Worm (Caenorhabditis elegans) whole organism, L4 larva: Measurements from ENCODE around the gene F10E7.9.

Experiments used
- D1046.2 ChIP-seq: fragments of 200-800 bp; sonication (Bioruptor generic); IDR thresholded peaks from 2 replicates; pipeline ENCODE4 v1.3.6; 2022; ENCODE audit warnings: missing genetic modification characterization, missing compliant biosample characterization
- F37D6.2 ChIP-seq: sonication (generic microtip); optimal IDR thresholded peaks from 2 replicates; lab custom pipeline; 2016; ENCODE audit warnings: mild to moderate bottlenecking, missing genetic modification characterization, missing compliant biosample characterization
- R02D3.7 ChIP-seq: fragments of 150-350 bp; sonication (generic microtip); optimal IDR thresholded peaks from 3 replicates; lab custom pipeline; 2014; ENCODE audit warnings: missing biosample characterization, missing genetic modification characterization
- Y48G9A.11 ChIP-seq: fragments of 200-800 bp; sonication (Bioruptor generic); IDR thresholded peaks from 2 replicates; pipeline ENCODE4 v1.3.6; 2022; ENCODE audit warnings: missing genetic modification reagents, missing genetic modification characterization, missing compliant biosample characterization
- Y75B8A.6 ChIP-seq: fragments of 200-800 bp; sonication (Bioruptor generic); IDR thresholded peaks from 2 replicates; pipeline ENCODE4 v1.3.6; 2022; ENCODE audit warnings: missing genetic modification reagents, missing genetic modification characterization, missing compliant biosample characterization
- aly-2 ChIP-seq: sonication (generic microtip); optimal IDR thresholded peaks from 2 replicates; lab custom pipeline; 2018; ENCODE audit warnings: missing biosample characterization, missing genetic modification characterization
- arid-1 ChIP-seq: fragments of 200-800 bp; sonication (Bioruptor generic); conservative IDR thresholded peaks from 2 replicates; pipeline ENCODE4 v1.3.6; 2022; ENCODE audit warnings: missing genetic modification reagents, missing genetic modification characterization, missing compliant biosample characterization
- ceh-44 ChIP-seq: fragments of 200-800 bp; sonication (Bioruptor generic); IDR thresholded peaks from 2 replicates; pipeline ENCODE4 v1.3.6; 2022; ENCODE audit warnings: missing genetic modification reagents, missing genetic modification characterization, missing compliant biosample characterization
- ceh-62 ChIP-seq: sonication (generic microtip); optimal IDR thresholded peaks from 2 replicates; lab custom pipeline; 2017; ENCODE audit warnings: missing biosample characterization, missing genetic modification characterization
- ceh-82 ChIP-seq: sonication (generic microtip); optimal IDR thresholded peaks from 2 replicates; lab custom pipeline; 2017; ENCODE audit warnings: missing biosample characterization, missing genetic modification characterization
- ctbp-1 ChIP-seq: fragments of 200-800 bp; sonication (Bioruptor generic); IDR thresholded peaks from 2 replicates; pipeline ENCODE4 v1.3.6; 2022; ENCODE audit warnings: missing genetic modification reagents, missing genetic modification characterization, missing compliant biosample characterization
- daf-16 ChIP-seq, 3 experiments: sonication (generic microtip); optimal IDR thresholded peaks; 2 replicates each; lab custom pipeline; 2016 to 2017; ENCODE audit warnings: missing genetic modification characterization in 3 of 3, missing genetic modification reagents in 3 of 3, mild to moderate bottlenecking in 2 of 3, missing compliant biosample characterization in 2 of 3, missing biosample characterization in 1 of 3, moderate library complexity in 1 of 3
- daf-19 ChIP-seq: fragments of 200-800 bp; sonication (Bioruptor generic); conservative IDR thresholded peaks from 2 replicates; pipeline ENCODE4 v1.3.6; 2022; ENCODE audit warnings: missing genetic modification characterization, missing compliant biosample characterization
- daf-8 ChIP-seq: fragments of 200-800 bp; sonication (Bioruptor generic); IDR thresholded peaks from 2 replicates; pipeline ENCODE4 v1.3.6; 2022; ENCODE audit warnings: missing genetic modification characterization, missing compliant biosample characterization
- dmd-6 ChIP-seq: fragments of 200-800 bp; sonication (Bioruptor generic); IDR thresholded peaks from 2 replicates; pipeline ENCODE4 v1.3.6; 2022; ENCODE audit warnings: missing genetic modification reagents, missing genetic modification characterization, missing compliant biosample characterization
- dmd-8 ChIP-seq: fragments of 200-800 bp; sonication (Bioruptor generic); IDR thresholded peaks from 2 replicates; pipeline ENCODE4 v1.3.6; 2022; ENCODE audit warnings: missing genetic modification characterization, missing compliant biosample characterization
- dpl-1 ChIP-seq: fragments of 150-350 bp; optimal IDR thresholded peaks from 2 replicates; lab custom pipeline; 2014; ENCODE audit warnings: missing biosample characterization, missing genetic modification reagents, missing genetic modification characterization
- dve-1 ChIP-seq: sonication (generic microtip); optimal IDR thresholded peaks from 2 replicates; lab custom pipeline; 2017; ENCODE audit warnings: antibody characterized with exemption, mild to moderate bottlenecking, missing genetic modification characterization, missing compliant biosample characterization; ENCODE audit not compliant: insufficient read depth
- fkh-10 ChIP-seq: fragments of 150-350 bp; optimal IDR thresholded peaks from 2 replicates; lab custom pipeline; 2014; ENCODE audit warnings: missing biosample characterization, missing genetic modification reagents, missing genetic modification characterization
- hlh-11 ChIP-seq: fragments of 200-800 bp; sonication (Bioruptor generic); optimal IDR thresholded peaks from 2 replicates; lab custom pipeline; 2018; ENCODE audit warnings: mild to moderate bottlenecking, missing genetic modification characterization, missing compliant biosample characterization
- lin-13 ChIP-seq: fragments of 150-350 bp; optimal IDR thresholded peaks from 2 replicates; lab custom pipeline; 2014; ENCODE audit warnings: missing biosample characterization, missing genetic modification reagents, missing genetic modification characterization
- madf-9 ChIP-seq: fragments of 200-800 bp; sonication (Bioruptor generic); conservative IDR thresholded peaks from 2 replicates; pipeline ENCODE4 v1.3.6; 2022; ENCODE audit warnings: missing genetic modification reagents, missing genetic modification characterization, missing compliant biosample characterization
- mxl-3 ChIP-seq: fragments of 200-800 bp; sonication (Bioruptor generic); optimal IDR thresholded peaks from 2 replicates; lab custom pipeline; 2018; ENCODE audit warnings: mild to moderate bottlenecking, missing genetic modification characterization, missing compliant biosample characterization
- nhr-10 ChIP-seq: fragments of 150-350 bp; optimal IDR thresholded peaks from 2 replicates; lab custom pipeline; 2014; ENCODE audit warnings: missing biosample characterization, missing genetic modification characterization
- nhr-102 ChIP-seq: sonication (generic microtip); optimal IDR thresholded peaks from 2 replicates; lab custom pipeline; 2016; ENCODE audit warnings: mild to moderate bottlenecking, missing genetic modification characterization, moderate library complexity, missing compliant biosample characterization
- nhr-25 ChIP-seq: sonication (generic microtip); optimal IDR thresholded peaks from 2 replicates; lab custom pipeline; 2017; ENCODE audit warnings: missing genetic modification characterization, mild to moderate bottlenecking, missing compliant biosample characterization, antibody characterized with exemption, moderate library complexity, borderline replicate concordance; ENCODE audit not compliant: insufficient read depth
- nhr-28 ChIP-seq: fragments of 150-350 bp; optimal IDR thresholded peaks from 2 replicates; lab custom pipeline; 2014; ENCODE audit warnings: missing biosample characterization, missing genetic modification characterization
- pha-4 ChIP-seq, 2 experiments: fragments of 150-350 bp in 1 of 2; fragments of 200-800 bp in 1 of 2; sonication (Bioruptor generic) in 1 of 2; IDR thresholded peaks in 1 of 2; optimal IDR thresholded peaks in 1 of 2; 2 replicates each; pipeline versions ENCODE4 v1.3.6 to Lab custom; 2014 to 2022; ENCODE audit warnings: missing genetic modification characterization in 2 of 2, missing genetic modification reagents in 2 of 2, missing biosample characterization in 1 of 2, missing compliant biosample characterization in 1 of 2
- php-3 ChIP-seq: fragments of 200-800 bp; sonication (Bioruptor generic); IDR thresholded peaks from 2 replicates; pipeline ENCODE4 v1.3.6; 2022; ENCODE audit warnings: missing genetic modification reagents, missing genetic modification characterization, missing compliant biosample characterization
- rbr-2 ChIP-seq: sonication (generic microtip); optimal IDR thresholded peaks from 2 replicates; lab custom pipeline; 2016; ENCODE audit warnings: missing genotype, missing genetic modification characterization, missing compliant biosample characterization
- skn-1 ChIP-seq: fragments of 150-350 bp; optimal IDR thresholded peaks from 2 replicates; lab custom pipeline; 2014; ENCODE audit warnings: missing biosample characterization, missing genetic modification characterization
- spr-1 ChIP-seq: sonication (generic microtip); optimal IDR thresholded peaks from 2 replicates; lab custom pipeline; 2016; ENCODE audit warnings: mild to moderate bottlenecking, missing genetic modification characterization, missing compliant biosample characterization
- zag-1 ChIP-seq: fragments of 150-350 bp; optimal IDR thresholded peaks from 2 replicates; lab custom pipeline; 2014; ENCODE audit warnings: missing biosample characterization, missing genetic modification characterization
- zfp-2 ChIP-seq: sonication (generic microtip); optimal IDR thresholded peaks from 2 replicates; lab custom pipeline; 2016; ENCODE audit warnings: mild to moderate bottlenecking, missing genetic modification characterization, missing compliant biosample characterization

The F10E7.9 gene

ce11 chrII:7072590-7073536 is 37.0 kb downstream of the F10E7.9 start (continued):
- no peak for TF ChIP-seq daf-16 (GFP tag; optimal IDR thresholded peaks at IDR 0.05; lab: Kevin White, UChicago)
- TF ChIP-seq daf-16 (tag; optimal IDR thresholded peaks at IDR 0.05; lab: Kevin White, UChicago): peak; percentile 59
- TF ChIP-seq skn-1 (tag; lab: Kevin White, UChicago): no peak
- TF ChIP-seq dpl-1 (GFP tag; lab: Kevin White, UChicago): peak; percentile 59
- TF ChIP-seq pha-4 (GFP tag; IDR thresholded peaks at IDR 0.05; lab: Robert Waterston, UW): no peak
- TF ChIP-seq pha-4 (tag; optimal IDR thresholded peaks at IDR 0.05; lab: Kevin White, UChicago): peak; percentile 35
- peak; percentile 84 for TF ChIP-seq php-3 (GFP tag; lab: Robert Waterston, UW)
- peak; percentile 43 for TF ChIP-seq mxl-3 (GFP tag; lab: Kevin White, UChicago)
- no peak for TF ChIP-seq ctbp-1 (GFP tag; lab: Robert Waterston, UW)
- peak; percentile 78 for TF ChIP-seq hlh-11 (tag; lab: Kevin White, UChicago)
- peak; percentile 80 for TF ChIP-seq dve-1 (tag; lab: Kevin White, UChicago)
- TF ChIP-seq zag-1 (tag; lab: Kevin White, UChicago): no peak
- TF ChIP-seq nhr-28 (tag; lab: Kevin White, UChicago): peak; percentile 65
- TF ChIP-seq nhr-102: no peak

- TF ChIP-seq madf-9 (no peak), daf-8 (GFP tag; lab: Robert Waterston, UW) (no peak), lin-13 (GFP tag; lab: Kevin White, UChicago) (no peak), F37D6.2 (no peak), ceh-62 (no peak), aly-2 (tag; lab: Kevin White, UChicago) (no peak), ctbp-1 (GFP tag; lab: Robert Waterston, UW) (no peak), R02D3.7 (tag; lab: Kevin White, UChicago) (no peak), arid-1 (GFP tag; lab: Robert Waterston, UW) (no peak)
These were observed 37.6 kb downstream of the F10E7.9 start, which contains the start of gene kars-1 for ce11 chrII:7072315-7072589. kars-1 (minus strand) TSS chrII:7072415.

ce11 chrII:7070434-7070833 is 39.4 kb downstream of the F10E7.9 start:
- TF ChIP-seq nhr-25 (no peak), ceh-82 (tag; lab: Kevin White, UChicago) (no peak), Y75B8A.6 (GFP tag; lab: Robert Waterston, UW) (no peak), fkh-10 (GFP tag; lab: Kevin White, UChicago) (no peak), zfp-2 (tag; lab: Kevin White, UChicago) (no peak), dmd-6 (GFP tag; lab: Robert Waterston, UW) (no peak), dmd-8 (GFP tag; lab: Robert Waterston, UW) (no peak), nhr-10 (tag; lab: Kevin White, UChicago) (no peak), zag-1 (tag; lab: Kevin White, UChicago) (no peak), daf-19 (no peak), D1046.2 (GFP tag; lab: Robert Waterston, UW) (no peak), spr-1 (tag; lab: Kevin White, UChicago) (no peak), hlh-11 (tag; lab: Kevin White, UChicago) (no peak), Y48G9A.11 (GFP tag; lab: Robert Waterston, UW) (no peak), rbr-2 (tag; lab: Kevin White, UChicago) (no peak), ceh-44 (GFP tag; lab: Robert Waterston, UW) (no peak)
